Worm (Caenorhabditis elegans): ENCODE data around the gene spp-27.

Gene spp-27

DNA sequence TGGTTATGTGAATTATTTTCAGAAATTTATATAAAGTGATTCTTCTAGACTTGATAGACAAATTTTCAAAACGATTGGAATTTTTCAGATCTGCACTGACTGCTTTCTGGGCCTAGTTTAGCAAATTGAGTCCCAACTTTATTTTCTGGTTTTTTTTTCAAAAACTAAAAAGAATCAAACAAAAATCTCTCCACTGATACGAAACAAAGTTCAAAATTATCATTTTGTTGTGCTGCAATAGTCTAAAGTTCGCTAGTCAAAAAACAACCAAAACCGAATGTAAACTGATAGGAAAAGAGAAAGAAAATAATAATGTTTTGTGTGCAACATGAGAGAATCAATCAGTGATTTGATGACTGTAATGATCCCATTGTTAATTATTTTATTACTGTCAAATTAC, 7.1 kb downstream of the spp-27 start, which contains the start of gene lipl-4:
Gene lipl-4 (plus strand): TSS at position 301 of the 400 bp plus-strand sequence.
- TF ChIP-seq lir-3 (tag; optimal IDR thresholded peaks at IDR 0.05; ENCODE audit: poor library complexity) = no peak
- TF ChIP-seq F16B12.6 (tag; optimal IDR thresholded peaks at IDR 0.05) = no peak
- no peak for TF ChIP-seq nhr-85 (tag)
- TF ChIP-seq ztf-4 (tag; optimal IDR thresholded peaks at IDR 0.05) = no peak
- TF ChIP-seq sox-4 (tag; optimal IDR thresholded peaks at IDR 0.05) = no peak
- TF ChIP-seq ceh-8 (GFP tag; optimal IDR thresholded peaks at IDR 0.05) = no peak
- no peak for TF ChIP-seq mep-1 (tag; optimal IDR thresholded peaks at IDR 0.05)
- no peak for TF ChIP-seq blmp-1 (tag; optimal IDR thresholded peaks at IDR 0.05)
- TF ChIP-seq fkh-8 (tag; optimal IDR thresholded peaks at IDR 0.05) = no peak
- no peak for TF ChIP-seq efl-3 (GFP tag; optimal IDR thresholded peaks at IDR 0.05)
- TF ChIP-seq snu-23 (GFP tag; optimal IDR thresholded peaks at IDR 0.05) = no peak
- TF ChIP-seq ama-1 (optimal IDR thresholded peaks at IDR 0.05) = no peak

DNA sequence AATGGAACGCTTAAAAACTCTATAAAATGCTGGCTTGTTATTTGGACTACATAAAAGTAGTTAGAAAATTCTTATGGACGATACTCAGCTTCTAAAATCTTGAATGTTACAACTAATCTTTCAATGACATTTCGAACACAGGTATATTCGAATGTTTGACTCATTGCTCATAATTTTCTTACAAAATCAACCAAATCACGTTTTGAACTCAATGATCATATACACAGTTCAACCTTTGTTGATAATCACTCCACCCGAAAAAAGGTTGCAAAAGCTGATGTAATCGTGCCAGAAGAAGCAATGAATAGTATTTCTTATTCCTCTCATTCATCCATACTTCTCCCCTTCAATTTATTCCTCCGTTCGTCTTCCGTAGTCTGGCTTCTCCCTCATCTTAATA, 7.8 kb downstream of the spp-27 start, which contains the start of gene K04A8.20:
Gene K04A8.20 (plus strand): TSS at position 301 of the 400 bp plus-strand sequence.
- TF ChIP-seq efl-1 (optimal IDR thresholded peaks at IDR 0.05) = no peak
- peak in 1 of 2 experiments; percentile 83 for TF ChIP-seq efl-1 (GFP tag; optimal IDR thresholded peaks at IDR 0.05 in 1 of 2)
- TF ChIP-seq nhr-84 (tag; optimal IDR thresholded peaks at IDR 0.05) = no peak
- no peak for TF ChIP-seq egl-27 (tag; optimal IDR thresholded peaks at IDR 0.05)

DNA sequence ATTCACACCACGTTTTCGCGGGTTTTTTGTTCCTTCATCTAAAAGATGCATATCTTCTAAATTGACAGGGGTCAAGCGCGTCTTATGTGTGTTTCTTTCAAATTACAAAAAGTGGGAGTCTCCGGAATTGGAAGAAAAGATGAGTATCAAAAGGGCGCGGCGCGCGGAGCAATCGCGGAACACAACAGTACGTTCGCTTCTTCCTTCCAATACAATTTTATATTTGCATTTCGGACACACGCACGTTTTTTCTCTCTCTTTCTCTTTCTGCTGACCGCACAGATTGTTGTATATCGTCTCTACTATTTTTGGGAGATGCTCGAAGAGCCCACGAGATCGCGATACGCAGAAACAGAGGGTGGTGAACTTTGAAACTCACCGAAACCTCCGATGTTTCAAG, 8.6 kb downstream of the spp-27 start:
- no peak for TF ChIP-seq fos-1 (tag; optimal IDR thresholded peaks at IDR 0.05)
- no peak for TF ChIP-seq ceh-88 (GFP tag; IDR thresholded peaks at IDR 0.05)
- no peak for TF ChIP-seq efl-1 (optimal IDR thresholded peaks at IDR 0.05)
- peak in 1 of 2 experiments; percentile 21 for TF ChIP-seq efl-1 (GFP tag; optimal IDR thresholded peaks at IDR 0.05 in 1 of 2)
- no peak for TF ChIP-seq egl-27 (tag; optimal IDR thresholded peaks at IDR 0.05)

DNA sequence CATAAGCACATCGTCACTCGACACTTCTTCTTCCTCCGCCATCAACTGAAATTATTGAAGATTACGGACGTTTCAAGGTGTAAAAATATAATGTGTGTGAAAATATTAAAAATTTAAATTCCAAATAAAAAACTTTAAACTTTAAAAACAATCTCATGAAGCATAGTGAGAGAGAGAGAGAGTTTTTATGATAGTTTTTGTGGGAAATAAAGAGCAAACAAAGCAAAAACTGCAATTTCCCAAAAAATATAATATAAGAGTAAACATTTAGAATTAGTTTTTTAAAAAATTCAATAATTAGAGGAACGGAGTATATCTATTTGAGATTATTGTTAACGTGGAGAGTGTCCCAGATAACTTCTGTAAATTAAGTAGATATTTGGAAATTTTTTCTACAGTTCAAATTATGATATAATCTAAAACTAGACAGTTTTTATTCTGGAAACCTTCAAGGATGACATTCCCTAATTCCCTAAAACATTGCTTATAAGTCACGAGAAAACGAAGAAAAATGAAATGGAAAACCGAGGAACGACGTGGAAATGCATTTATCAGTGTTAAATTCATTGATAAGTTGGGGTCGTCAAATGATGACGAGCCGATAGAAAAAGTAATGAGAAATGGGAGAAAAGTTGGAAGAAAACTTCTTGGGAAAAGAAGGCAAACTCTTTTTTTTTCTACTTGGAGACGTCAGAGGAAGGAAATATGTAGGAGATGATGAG, 10.3 kb downstream of the spp-27 start, which contains the start of gene dre-1:
Gene dre-1 (minus strand): TSS at position 51 of the 722 bp plus-strand sequence.
- no peak for TF ChIP-seq unc-86 (tag; optimal IDR thresholded peaks at IDR 0.05)
- peak in 1 of 2 experiments; percentile 12 for TF ChIP-seq lin-35 (GFP tag; optimal IDR thresholded peaks at IDR 0.05)
- TF ChIP-seq efl-1 (optimal IDR thresholded peaks at IDR 0.05) = no peak
- peak in 1 of 2 experiments; percentile 35 for TF ChIP-seq efl-1 (GFP tag; optimal IDR thresholded peaks at IDR 0.05 in 1 of 2)

DNA sequence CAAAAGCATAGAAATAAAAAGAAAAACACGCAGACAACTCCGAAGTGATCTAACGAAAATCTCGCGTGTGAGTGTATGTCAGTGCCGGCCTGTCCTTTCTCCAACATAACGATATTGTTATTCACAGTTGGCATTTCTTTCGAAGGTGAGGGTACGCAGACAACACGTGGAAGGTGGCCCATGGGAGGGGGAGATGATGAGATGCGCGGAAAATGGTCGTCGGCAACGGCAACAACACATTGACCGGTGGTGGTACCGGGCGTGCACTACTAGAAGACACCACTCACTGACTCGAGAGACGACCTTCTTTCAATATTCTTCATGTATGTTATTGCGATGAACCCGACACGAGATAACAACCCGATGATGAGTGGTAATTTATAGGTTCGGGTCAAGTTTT, 11.9 kb downstream of the spp-27 start:
- TF ChIP-seq dpl-1 (GFP tag; optimal IDR thresholded peaks at IDR 0.05) (no peak), ceh-8 (GFP tag; optimal IDR thresholded peaks at IDR 0.05) (no peak), elt-3 (tag; optimal IDR thresholded peaks at IDR 0.05) (no peak), nhr-28 (tag; optimal IDR thresholded peaks at IDR 0.05) (no peak), mep-1 (tag; optimal IDR thresholded peaks at IDR 0.05) (peak; percentile 40), ceh-82 (tag; optimal IDR thresholded peaks at IDR 0.05) (no peak), nhr-237 (tag; optimal IDR thresholded peaks at IDR 0.05) (no peak), elt-2 (tag; optimal IDR thresholded peaks at IDR 0.05) (no peak), efl-3 (GFP tag; optimal IDR thresholded peaks at IDR 0.05) (no peak), ama-1 (optimal IDR thresholded peaks at IDR 0.05) (no peak), hpl-2 (GFP tag; optimal IDR thresholded peaks at IDR 0.05) (no peak), fkh-4 (tag; optimal IDR thresholded peaks at IDR 0.05; ENCODE audit: borderline replicate concordance) (no peak), lin-14 (GFP tag; optimal IDR thresholded peaks at IDR 0.05) (peak; percentile 77), tlp-1 (tag; optimal IDR thresholded peaks at IDR 0.05) (no peak), aly-2 (tag; optimal IDR thresholded peaks at IDR 0.05) (no peak), mdl-1 (tag; optimal IDR thresholded peaks at IDR 0.05) (no peak), nhr-20 (tag; optimal IDR thresholded peaks at IDR 0.05) (peak; percentile 41), fkh-8 (tag; optimal IDR thresholded peaks at IDR 0.05) (no peak), snpc-4 (tag; optimal IDR thresholded peaks at IDR 0.05) (no peak), isw-1 (GFP tag; IDR thresholded peaks at IDR 0.05) (no peak), ztf-11 (tag; optimal IDR thresholded peaks at IDR 0.05) (no peak), nhr-71 (tag; optimal IDR thresholded peaks at IDR 0.05) (peak; percentile 6), egl-13 (tag; optimal IDR thresholded peaks at IDR 0.05) (no peak), Y116A8C.19 (tag; optimal IDR thresholded peaks at IDR 0.05; ENCODE audit: borderline replicate concordance) (no peak), skn-1 (tag; optimal IDR thresholded peaks at IDR 0.05) (no peak), tbx-2 (tag; optimal IDR thresholded peaks at IDR 0.05) (no peak), nhr-11 (tag; optimal IDR thresholded peaks at IDR 0.05) (no peak), blmp-1 (tag; optimal IDR thresholded peaks at IDR 0.05) (peak; percentile 37), zag-1 (tag; optimal IDR thresholded peaks at IDR 0.05) (no peak), nhr-77 (tag; optimal IDR thresholded peaks at IDR 0.05) (no peak)

Data from whole organism, L1 larva.